Worm (Caenorhabditis elegans) whole organism, mixed stage, embryonic: ENCODE measurements around the gene best-13.

Source experiments
- lin-13 ChIP-seq: fragments of 150-350 bp; optimal IDR thresholded peaks from 2 replicates; lab custom pipeline; 2014; ENCODE audit warnings: missing biosample characterization, missing genetic modification characterization
- lin-32 ChIP-seq: fragments of 200-800 bp; sonication (Bioruptor generic); optimal IDR thresholded peaks from 2 replicates; lab custom pipeline; 2018; ENCODE audit warnings: mild to moderate bottlenecking, missing genetic modification characterization, missing compliant biosample characterization
- mab-5 ChIP-seq: fragments of 150-350 bp; optimal IDR thresholded peaks from 2 replicates; lab custom pipeline; 2014; ENCODE audit warnings: missing biosample characterization, missing genetic modification characterization
- nhr-237 ChIP-seq: fragments of 150-350 bp; optimal IDR thresholded peaks from 2 replicates; lab custom pipeline; 2014; ENCODE audit warnings: missing biosample characterization, missing genetic modification characterization
- snpc-4 ChIP-seq: fragments of 150-350 bp; optimal IDR thresholded peaks from 2 replicates; lab custom pipeline; 2014; ENCODE audit warnings: missing biosample characterization, missing genetic modification characterization
- unc-62 ChIP-seq: fragments of 150-350 bp; optimal IDR thresholded peaks from 2 replicates; lab custom pipeline; 2014; ENCODE audit warnings: missing biosample characterization, missing genetic modification reagents, missing genetic modification characterization

ce11 chrIV:9944279-9944678 lies 40.6 kb downstream of the best-13 start:
- TF ChIP-seq snpc-4 (tag; lab: Kevin White, UChicago), result no peak
- TF ChIP-seq lin-13 (tag; lab: Kevin White, UChicago), result no peak
- TF ChIP-seq nhr-237 (tag; lab: Kevin White, UChicago), result no peak
- no peak for TF ChIP-seq unc-62 (GFP tag; lab: Kevin White, UChicago)
- TF ChIP-seq mab-5 (tag; lab: Kevin White, UChicago), result no peak
- TF ChIP-seq lin-32, result no peak
